Fruit fly (Drosophila melanogaster) whole organism, embryonic: Measurements from ENCODE around the gene CG31459.

Experiments used
- Antp ChIP-seq: fragments of 200-800 bp; sonication (Bioruptor generic); optimal IDR thresholded peaks from 3 replicates; lab custom pipeline; 2016; ENCODE audit warnings: missing biosample characterization, missing genetic modification characterization
- Bteb2 ChIP-seq: fragments of 200-800 bp; sonication (Bioruptor generic); optimal IDR thresholded peaks from 2 replicates; lab custom pipeline; 2016; ENCODE audit warnings: missing biosample characterization, missing genetic modification characterization
- CG12391 ChIP-seq: fragments of 200-800 bp; sonication (Bioruptor generic); optimal IDR thresholded peaks from 3 replicates; lab custom pipeline; 2018; ENCODE audit warnings: missing biosample characterization, mild to moderate bottlenecking, missing genetic modification characterization, moderate library complexity
- CG12744 ChIP-seq: fragments of 200-800 bp; sonication (Bioruptor generic); optimal IDR thresholded peaks from 2 replicates; lab custom pipeline; 2016; ENCODE audit warnings: missing biosample characterization, missing genetic modification characterization
- CG14441 ChIP-seq: fragments of 200-800 bp; sonication (Bioruptor generic); IDR thresholded peaks from 2 replicates; pipeline ENCODE4 v1.3.6; 2022; ENCODE audit warnings: missing biosample characterization, missing genetic modification characterization
- CG15269 ChIP-seq: fragments of 200-800 bp; sonication (Bioruptor generic); optimal IDR thresholded peaks from 2 replicates; lab custom pipeline; 2018; ENCODE audit warnings: missing biosample characterization, mild to moderate bottlenecking, missing genetic modification characterization, moderate library complexity
- CG1602 ChIP-seq: fragments of 200-800 bp; sonication (Bioruptor generic); optimal IDR thresholded peaks from 3 replicates; lab custom pipeline; 2016; ENCODE audit warnings: missing biosample characterization, missing genetic modification characterization
- CG17359 ChIP-seq: fragments of 200-800 bp; sonication (Bioruptor generic); optimal IDR thresholded peaks from 3 replicates; lab custom pipeline; 2018; ENCODE audit warnings: missing biosample characterization, mild to moderate bottlenecking, missing genetic modification characterization, moderate library complexity
- CG17829 ChIP-seq: fragments of 200-800 bp; optimal IDR thresholded peaks from 2 replicates; lab custom pipeline; 2019; ENCODE audit warnings: missing biosample characterization, mild to moderate bottlenecking, missing genetic modification characterization, moderate library complexity
- CG30403 ChIP-seq: fragments of 200-800 bp; sonication (Bioruptor generic); optimal IDR thresholded peaks from 3 replicates; lab custom pipeline; 2016; ENCODE audit warnings: missing biosample characterization, missing genetic modification characterization
- CG30431 ChIP-seq: fragments of 200-800 bp; sonication (Bioruptor generic); optimal IDR thresholded peaks from 2 replicates; lab custom pipeline; 2017; ENCODE audit warnings: missing biosample characterization, missing genetic modification characterization
- CG31365 ChIP-seq: fragments of 200-800 bp; sonication (Bioruptor generic); optimal IDR thresholded peaks from 2 replicates; lab custom pipeline; 2018; ENCODE audit warnings: missing biosample characterization, mild to moderate bottlenecking, missing genetic modification characterization
- CG31441 ChIP-seq: fragments of 200-800 bp; sonication (Bioruptor generic); IDR thresholded peaks from 2 replicates; pipeline ENCODE4 v1.3.6; 2022; ENCODE audit warnings: missing biosample characterization, missing genetic modification characterization
- CG32532 ChIP-seq: fragments of 200-800 bp; sonication (Bioruptor generic); IDR thresholded peaks from 2 replicates; pipeline ENCODE4 v1.3.6; 2022; ENCODE audit warnings: missing biosample characterization, missing genetic modification characterization
- CG3281 ChIP-seq: fragments of 200-800 bp; sonication (Bioruptor generic); optimal IDR thresholded peaks from 3 replicates; lab custom pipeline; 2017; ENCODE audit warnings: missing biosample characterization, mild to moderate bottlenecking, missing genetic modification characterization
- CG33557 ChIP-seq: fragments of 200-800 bp; sonication (Bioruptor generic); optimal IDR thresholded peaks from 2 replicates; lab custom pipeline; 2019; ENCODE audit warnings: missing biosample characterization, mild to moderate bottlenecking, missing genetic modification characterization, moderate library complexity
- CG43689 ChIP-seq: fragments of 200-800 bp; sonication (Bioruptor generic); IDR thresholded peaks from 2 replicates; pipeline ENCODE4 v1.3.6; 2022; ENCODE audit warnings: missing biosample characterization, missing genetic modification characterization
- CG5953 ChIP-seq: fragments of 200-800 bp; sonication (Bioruptor generic); IDR thresholded peaks from 2 replicates; pipeline ENCODE4 v1.3.6; 2022; ENCODE audit warnings: missing biosample characterization, missing genetic modification characterization
- CG7271 ChIP-seq: fragments of 200-800 bp; sonication (Bioruptor generic); optimal IDR thresholded peaks from 2 replicates; lab custom pipeline; 2018; ENCODE audit warnings: missing biosample characterization, mild to moderate bottlenecking, missing genetic modification characterization, moderate library complexity
- CG8388 ChIP-seq: fragments of 200-800 bp; sonication (Bioruptor generic); optimal IDR thresholded peaks from 2 replicates; lab custom pipeline; 2019; ENCODE audit warnings: missing biosample characterization, mild to moderate bottlenecking, missing genetic modification characterization, moderate library complexity
- Chrac-16 ChIP-seq: fragments of 200-800 bp; sonication (Bioruptor generic); optimal IDR thresholded peaks from 3 replicates; lab custom pipeline; 2016; ENCODE audit warnings: missing biosample characterization, missing genetic modification characterization
- Dek ChIP-seq: fragments of 200-800 bp; sonication (Bioruptor generic); optimal IDR thresholded peaks from 3 replicates; lab custom pipeline; 2019; ENCODE audit warnings: missing biosample characterization, mild to moderate bottlenecking, missing genetic modification characterization, moderate library complexity
- Drgx ChIP-seq: fragments of 200-800 bp; sonication (Bioruptor generic); IDR thresholded peaks from 2 replicates; pipeline ENCODE4 v1.3.6; 2022; ENCODE audit warnings: missing biosample characterization, missing genetic modification characterization
- Fer2 ChIP-seq: fragments of 200-800 bp; sonication (Bioruptor generic); optimal IDR thresholded peaks from 2 replicates; lab custom pipeline; 2018; ENCODE audit warnings: missing biosample characterization, mild to moderate bottlenecking, missing genetic modification characterization, moderate library complexity
- Fer3 ChIP-seq: fragments of 200-800 bp; sonication (Bioruptor generic); optimal IDR thresholded peaks from 2 replicates; lab custom pipeline; 2018; ENCODE audit warnings: missing biosample characterization, mild to moderate bottlenecking, missing genetic modification characterization, moderate library complexity
- H2.0 ChIP-seq: fragments of 200-800 bp; sonication (Bioruptor generic); IDR thresholded peaks from 2 replicates; pipeline ENCODE4 v1.3.6; 2022; ENCODE audit warnings: missing biosample characterization, missing genetic modification characterization
- Hr3 ChIP-seq: fragments of 200-800 bp; sonication (Bioruptor generic); optimal IDR thresholded peaks from 3 replicates; lab custom pipeline; 2016; ENCODE audit warnings: missing biosample characterization, missing genetic modification characterization
- Mes4 ChIP-seq: fragments of 200-800 bp; sonication (Bioruptor generic); optimal IDR thresholded peaks from 2 replicates; lab custom pipeline; 2016; ENCODE audit warnings: missing biosample characterization, missing genetic modification characterization
- Myb ChIP-seq: fragments of 200-800 bp; sonication (Bioruptor generic); optimal IDR thresholded peaks from 2 replicates; lab custom pipeline; 2016; ENCODE audit warnings: missing biosample characterization, missing genetic modification characterization
- NFAT ChIP-seq: fragments of 200-800 bp; sonication (Bioruptor generic); IDR thresholded peaks from 2 replicates; pipeline ENCODE4 v1.3.6; 2022; ENCODE audit warnings: missing biosample characterization, missing genetic modification characterization
- Optix ChIP-seq: fragments of 200-800 bp; sonication (Bioruptor generic); IDR thresholded peaks from 3 replicates; pipeline ENCODE4 v1.3.6; 2022; ENCODE audit warnings: missing biosample characterization, missing genetic modification characterization
- Rx ChIP-seq: fragments of 200-800 bp; sonication (Bioruptor generic); IDR thresholded peaks from 2 replicates; pipeline ENCODE4 v1.3.6; 2022; ENCODE audit warnings: missing biosample characterization, missing genetic modification characterization
- Sox100B ChIP-seq: fragments of 200-800 bp; sonication (Bioruptor generic); optimal IDR thresholded peaks from 3 replicates; lab custom pipeline; 2018; ENCODE audit warnings: missing biosample characterization, mild to moderate bottlenecking, missing genetic modification characterization
- bsh ChIP-seq, 2 experiments: fragments of 200-800 bp; sonication (Bioruptor generic); optimal IDR thresholded peaks; 2 replicates each; lab custom pipeline; 2017 to 2018; ENCODE audit warnings: mild to moderate bottlenecking in 2 of 2, missing biosample characterization in 2 of 2, missing genetic modification characterization in 2 of 2, moderate library complexity in 1 of 2
- chn ChIP-seq: fragments of 200-800 bp; sonication (Bioruptor generic); optimal IDR thresholded peaks from 2 replicates; lab custom pipeline; 2016; ENCODE audit warnings: missing biosample characterization, missing genetic modification characterization
- ci ChIP-seq: fragments of 200-800 bp; sonication (Bioruptor generic); IDR thresholded peaks from 3 replicates; pipeline ENCODE4 v1.3.6; 2022; ENCODE audit warnings: missing biosample characterization, missing genetic modification characterization
- dati ChIP-seq: fragments of 200-800 bp; sonication (Bioruptor generic); IDR thresholded peaks from 2 replicates; pipeline ENCODE4 v1.3.6; 2022; ENCODE audit warnings: missing biosample characterization, missing genetic modification characterization
- dmrt99B ChIP-seq: fragments of 200-800 bp; sonication (Bioruptor generic); optimal IDR thresholded peaks from 2 replicates; lab custom pipeline; 2018; ENCODE audit warnings: missing biosample characterization, mild to moderate bottlenecking, missing genetic modification characterization, moderate library complexity
- gem ChIP-seq: fragments of 200-800 bp; sonication (Bioruptor generic); optimal IDR thresholded peaks from 2 replicates; lab custom pipeline; 2019; ENCODE audit warnings: missing biosample characterization, mild to moderate bottlenecking, missing genetic modification characterization, moderate library complexity
- insv ChIP-seq, 2 experiments: fragments of 200-800 bp; sonication (Bioruptor generic); optimal IDR thresholded peaks; 3 replicates each; lab custom pipeline; 2016 to 2018; ENCODE audit warnings: missing biosample characterization in 2 of 2, missing genetic modification characterization in 2 of 2
- odd ChIP-seq: fragments of 200-800 bp; sonication (Bioruptor generic); optimal IDR thresholded peaks from 2 replicates; lab custom pipeline; 2017; ENCODE audit warnings: missing biosample characterization, mild to moderate bottlenecking, missing genetic modification characterization
- onecut ChIP-seq: fragments of 200-800 bp; sonication (Bioruptor generic); IDR thresholded peaks from 2 replicates; pipeline ENCODE4 v1.3.6; 2022; ENCODE audit warnings: missing biosample characterization, missing genetic modification characterization
- pan ChIP-seq, 4 experiments: fragments of >200 bp in 3 of 4; fragments of 200-800 bp in 1 of 4; sonication (Bioruptor generic) in 1 of 4; optimal IDR thresholded peaks in 3 of 4; IDR thresholded peaks in 1 of 4; 2 replicates each; pipeline versions ENCODE4 v1.3.6 to Lab custom; 2017 to 2022; ENCODE audit warnings: missing biosample characterization in 2 of 4, missing genetic modification characterization in 2 of 4, mixed read lengths in 1 of 4
- peb ChIP-seq: fragments of 200-800 bp; sonication (Bioruptor generic); IDR thresholded peaks from 2 replicates; pipeline ENCODE4 v1.3.6; 2022; ENCODE audit warnings: missing biosample characterization, missing genetic modification characterization
- sd ChIP-seq: fragments of 200-800 bp; sonication (Bioruptor generic); optimal IDR thresholded peaks from 3 replicates; lab custom pipeline; 2018; ENCODE audit warnings: missing biosample characterization, mild to moderate bottlenecking, missing genetic modification characterization, moderate library complexity
- ssp ChIP-seq: fragments of 200-800 bp; sonication (Bioruptor generic); IDR thresholded peaks from 2 replicates; pipeline ENCODE4 v1.3.6; 2022; ENCODE audit warnings: missing biosample characterization, missing genetic modification characterization
- tna ChIP-seq: fragments of 200-800 bp; sonication (Bioruptor generic); IDR thresholded peaks from 2 replicates; pipeline ENCODE4 v1.3.6; 2022; ENCODE audit warnings: missing biosample characterization, missing genetic modification characterization; ENCODE audit not compliant: partially characterized antibody
- ttk ChIP-seq: fragments of 200-800 bp; sonication (Bioruptor generic); IDR thresholded peaks from 2 replicates; pipeline ENCODE4 v2.1.2; 2022; ENCODE audit warnings: missing biosample characterization, missing genetic modification characterization

Gene CG31459

dm6 chr3R:19875118-19875887 is 34.7 kb downstream of the CG31459 start, which contains the start of gene Mrp5 (continued):
- TF ChIP-seq CG12744 (GFP tag; lab: Kevin White, UChicago), result no peak
- TF ChIP-seq Myb (GFP tag; lab: Kevin White, UChicago), result no peak
- peak; percentile 15; the same call in 1 of the 2 replicates for TF ChIP-seq tna (GFP tag; lab: Robert Waterston, UW)
- TF ChIP-seq CG14441 (GFP tag; lab: Robert Waterston, UW), result peak; percentile 61
- TF ChIP-seq Fer3, result peak; percentile 15
- TF ChIP-seq H2.0 (GFP tag; lab: Robert Waterston, UW), result peak; percentile 29; the same call in 1 of the 2 replicates
- TF ChIP-seq Antp, result no peak
- peak; percentile 72 for TF ChIP-seq CG32532
- TF ChIP-seq pan (optimal IDR thresholded peaks at IDR 0.05; lab: Kevin White, UChicago), result no peak
- peak in 1 of 2 experiments; percentile 62 for TF ChIP-seq pan (GFP tag; optimal IDR thresholded peaks at IDR 0.05 in 1 of 2, IDR thresholded peaks at IDR 0.05 in 1 of 2)
- peak; percentile 19 for TF ChIP-seq Dek (tag; lab: Kevin White, UChicago)
- TF ChIP-seq CG8388 (GFP tag; lab: Kevin White, UChicago), result peak; percentile 98
- peak; percentile 21 to 35 for TF ChIP-seq bsh (GFP tag; optimal IDR thresholded peaks at IDR 0.05; lab: Kevin White, UChicago)
- TF ChIP-seq CG7271 (tag; lab: Kevin White, UChicago), result no peak
- peak; percentile 62 for TF ChIP-seq CG5953 (GFP tag; lab: Robert Waterston, UW)
- peak; percentile 20 for TF ChIP-seq CG17829 (tag; lab: Kevin White, UChicago)
- peak; percentile 44 for TF ChIP-seq ssp
- peak; percentile 41 for TF ChIP-seq CG15269 (tag; lab: Kevin White, UChicago)
- TF ChIP-seq Fer2 (tag; lab: Kevin White, UChicago), result peak; percentile 10
- peak; percentile 51; the same call in 1 of the 2 replicates for TF ChIP-seq NFAT (GFP tag; lab: Robert Waterston, UW)
- peak; percentile 45 for TF ChIP-seq dmrt99B (tag; lab: Kevin White, UChicago)
- peak; percentile 17 for TF ChIP-seq Hr3 (GFP tag; lab: Kevin White, UChicago)
- TF ChIP-seq ci (GFP tag; lab: Robert Waterston, UW), result peak; percentile 76
- peak; percentile 50; the same call in 1 of the 2 replicates for TF ChIP-seq CG43689
- no peak for TF ChIP-seq CG33557
- peak; percentile 57 for TF ChIP-seq gem (tag; lab: Kevin White, UChicago)
- 0 out of 2 replicates have a peak, but pooled peaks have one; percentile 12 for TF ChIP-seq ttk
- peak; percentile 61; the same call in 2 of the 3 replicates for TF ChIP-seq Optix
- peak; percentile 40 for TF ChIP-seq CG30403
- TF ChIP-seq chn (GFP tag; lab: Kevin White, UChicago), result no peak
- TF ChIP-seq CG1602 (GFP tag; lab: Kevin White, UChicago), result peak; percentile 37
- peak; percentile 48 for TF ChIP-seq CG17359
- TF ChIP-seq CG31441 (GFP tag; lab: Robert Waterston, UW), result peak; percentile 39
- peak; percentile 23 for TF ChIP-seq odd (GFP tag; lab: Kevin White, UChicago)
- peak; percentile 55 for TF ChIP-seq Drgx (GFP tag; lab: Robert Waterston, UW)
- peak; percentile 11 for TF ChIP-seq Bteb2 (GFP tag; lab: Kevin White, UChicago)
- peak; percentile 7 for TF ChIP-seq CG30431
- peak; percentile 53 for TF ChIP-seq Rx (GFP tag; lab: Robert Waterston, UW)
- TF ChIP-seq Mes4 (GFP tag; lab: Kevin White, UChicago), result no peak
- TF ChIP-seq sd, result no peak
- TF ChIP-seq CG3281 (GFP tag; lab: Kevin White, UChicago), result peak; percentile 26
- no peak for TF ChIP-seq CG31365 (tag; lab: Kevin White, UChicago)
- TF ChIP-seq insv (GFP tag; optimal IDR thresholded peaks at IDR 0.05; lab: Kevin White, UChicago), result no peak
- peak; percentile 41 for TF ChIP-seq Sox100B (GFP tag; lab: Kevin White, UChicago)
- TF ChIP-seq dati, result no peak
- TF ChIP-seq peb (GFP tag; lab: Robert Waterston, UW), result 0 out of 2 replicates have a peak, but pooled peaks have one; percentile 12
- peak; percentile 39 for TF ChIP-seq CG12391 (tag; lab: Kevin White, UChicago)
- no peak for TF ChIP-seq Chrac-16 (GFP tag; lab: Kevin White, UChicago)
- TF ChIP-seq onecut, result peak; percentile 75
